Worm (Caenorhabditis elegans) whole organism, L4 larva: ENCODE measurements around the gene grl-25.

Experiments used
- ceh-82 ChIP-seq: sonication (generic microtip); optimal IDR thresholded peaks from 2 replicates; lab custom pipeline; 2017; ENCODE audit warnings: missing biosample characterization, missing genetic modification characterization
- lin-39 ChIP-seq: fragments of 150-350 bp; optimal IDR thresholded peaks from 2 replicates; lab custom pipeline; 2014; ENCODE audit warnings: missing biosample characterization, missing genetic modification reagents, missing genetic modification characterization

DNA sequence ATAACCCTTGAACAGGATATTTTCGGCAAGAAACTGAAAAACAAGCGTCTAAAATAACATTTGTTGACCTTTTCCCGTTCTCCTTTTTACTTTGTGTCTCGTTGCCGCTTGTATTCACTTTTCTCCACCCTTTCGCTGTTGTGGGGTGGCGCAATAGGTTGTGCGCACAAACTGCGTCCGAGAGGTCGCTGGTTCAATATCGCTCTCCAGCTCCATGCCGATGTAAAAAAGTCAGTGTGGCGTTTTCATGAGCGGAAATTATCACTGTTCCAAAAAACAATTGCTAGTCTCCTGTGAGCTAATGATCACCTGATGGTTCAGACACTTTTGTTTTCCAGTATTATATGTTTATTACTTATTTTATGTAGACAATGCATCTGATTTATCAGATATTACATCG lies 24.5 kb upstream of the grl-25 start:
- TF ChIP-seq lin-39 (tag; lab: Kevin White, UChicago), result no peak
- no peak for TF ChIP-seq ceh-82 (tag; lab: Kevin White, UChicago)
